Worm (Caenorhabditis elegans) whole organism, late embryonic: Measurements from ENCODE around the gene taf-11.1.
A peak's percentile ranks its signal among the peaks of the same experiment; 100 is the strongest.

Source experiments
- C08G9.2 ChIP-seq: sonication (generic microtip); optimal IDR thresholded peaks from 2 replicates; lab custom pipeline; 2016; ENCODE audit warnings: mild to moderate bottlenecking, missing genetic modification characterization, moderate library complexity, missing compliant biosample characterization
- C38D4.7 ChIP-seq: fragments of 200-800 bp; sonication (Bioruptor generic); optimal IDR thresholded peaks from 2 replicates; lab custom pipeline; 2018; ENCODE audit warnings: mild to moderate bottlenecking, missing genetic modification characterization, moderate library complexity, missing compliant biosample characterization
- F13H6.1 ChIP-seq: sonication (generic microtip); optimal IDR thresholded peaks from 2 replicates; lab custom pipeline; 2016; ENCODE audit warnings: missing genetic modification characterization, missing compliant biosample characterization
- K09A11.1 ChIP-seq: sonication (generic microtip); optimal IDR thresholded peaks from 2 replicates; lab custom pipeline; 2017; ENCODE audit warnings: antibody characterized with exemption, mild to moderate bottlenecking, missing genetic modification characterization, missing compliant biosample characterization; ENCODE audit not compliant: insufficient read depth
- ahr-1 ChIP-seq: sonication (generic microtip); optimal IDR thresholded peaks from 2 replicates; lab custom pipeline; 2016; ENCODE audit warnings: missing genetic modification characterization, missing compliant biosample characterization
- ama-1 ChIP-seq: fragments of 150-350 bp; optimal IDR thresholded peaks from 2 replicates; lab custom pipeline; 2014
- ceh-14 ChIP-seq: sonication (generic microtip); optimal IDR thresholded peaks from 2 replicates; lab custom pipeline; 2016; ENCODE audit warnings: missing genotype, missing genetic modification characterization, missing compliant biosample characterization
- ceh-18 ChIP-seq: sonication (generic microtip); optimal IDR thresholded peaks from 2 replicates; lab custom pipeline; 2016; ENCODE audit warnings: missing genetic modification characterization, missing compliant biosample characterization
- ceh-22 ChIP-seq: sonication (generic microtip); optimal IDR thresholded peaks from 2 replicates; lab custom pipeline; 2017; ENCODE audit warnings: missing biosample characterization, missing genetic modification characterization
- ceh-24 ChIP-seq: sonication (generic microtip); optimal IDR thresholded peaks from 2 replicates; lab custom pipeline; 2016; ENCODE audit warnings: mild to moderate bottlenecking, missing genetic modification characterization, missing compliant biosample characterization
- ceh-30 ChIP-seq: fragments of 150-350 bp; optimal IDR thresholded peaks from 2 replicates; lab custom pipeline; 2014; ENCODE audit warnings: missing biosample characterization, missing genetic modification characterization
- ceh-31 ChIP-seq: sonication (generic microtip); optimal IDR thresholded peaks from 2 replicates; lab custom pipeline; 2016; ENCODE audit warnings: missing genetic modification characterization, missing compliant biosample characterization
- ceh-45 ChIP-seq: fragments of 200-800 bp; sonication (Bioruptor generic); IDR thresholded peaks from 2 replicates; pipeline ENCODE4 v1.3.6; 2022; ENCODE audit warnings: missing genetic modification reagents, missing genetic modification characterization, missing compliant biosample characterization
- ceh-48 ChIP-seq: sonication (generic microtip); optimal IDR thresholded peaks from 2 replicates; lab custom pipeline; 2016; ENCODE audit warnings: missing genetic modification characterization, inconsistent platforms, missing compliant biosample characterization
- ceh-6 ChIP-seq: fragments of 200-800 bp; sonication (Bioruptor generic); optimal IDR thresholded peaks from 2 replicates; lab custom pipeline; 2018; ENCODE audit warnings: mild to moderate bottlenecking, missing genetic modification characterization, missing compliant biosample characterization
- che-1 ChIP-seq: sonication (generic microtip); optimal IDR thresholded peaks from 2 replicates; lab custom pipeline; 2016; ENCODE audit warnings: mild to moderate bottlenecking, missing genetic modification characterization, missing compliant biosample characterization
- dve-1 ChIP-seq: sonication (generic microtip); optimal IDR thresholded peaks from 2 replicates; lab custom pipeline; 2017; ENCODE audit warnings: antibody characterized with exemption, mild to moderate bottlenecking, missing genetic modification characterization, missing compliant biosample characterization
- eyg-1 ChIP-seq: sonication (generic microtip); optimal IDR thresholded peaks from 2 replicates; lab custom pipeline; 2016; ENCODE audit warnings: missing genotype, missing genetic modification characterization, missing compliant biosample characterization
- fkh-10 ChIP-seq: fragments of 150-350 bp; optimal IDR thresholded peaks from 2 replicates; lab custom pipeline; 2014; ENCODE audit warnings: missing biosample characterization, missing genetic modification reagents, missing genetic modification characterization
- fkh-6 ChIP-seq: sonication (generic microtip); optimal IDR thresholded peaks from 2 replicates; lab custom pipeline; 2016; ENCODE audit warnings: missing genetic modification characterization, missing compliant biosample characterization
- gmeb-2 ChIP-seq: sonication (generic microtip); optimal IDR thresholded peaks from 2 replicates; lab custom pipeline; 2016; ENCODE audit warnings: missing genetic modification characterization, inconsistent platforms, missing compliant biosample characterization
- hlh-30 ChIP-seq: sonication (generic microtip); optimal IDR thresholded peaks from 2 replicates; lab custom pipeline; 2017; ENCODE audit warnings: antibody characterized with exemption, missing genetic modification characterization, missing compliant biosample characterization; ENCODE audit not compliant: insufficient read depth
- hlh-8 ChIP-seq: sonication (generic microtip); optimal IDR thresholded peaks from 2 replicates; lab custom pipeline; 2016; ENCODE audit warnings: missing genotype, missing genetic modification characterization, missing compliant biosample characterization
- lim-6 ChIP-seq: sonication (generic microtip); optimal IDR thresholded peaks from 2 replicates; lab custom pipeline; 2016; ENCODE audit warnings: missing genetic modification characterization, missing compliant biosample characterization
- lin-11 ChIP-seq: fragments of 200-800 bp; sonication (Bioruptor generic); optimal IDR thresholded peaks from 2 replicates; lab custom pipeline; 2018; ENCODE audit warnings: mild to moderate bottlenecking, missing genetic modification characterization, missing compliant biosample characterization
- nfya-1 ChIP-seq: sonication (generic microtip); optimal IDR thresholded peaks from 2 replicates; lab custom pipeline; 2017; ENCODE audit warnings: missing genetic modification characterization, mild to moderate bottlenecking, missing compliant biosample characterization, antibody characterized with exemption, moderate library complexity
- nhr-11 ChIP-seq: fragments of 150-350 bp; optimal IDR thresholded peaks from 2 replicates; lab custom pipeline; 2014; ENCODE audit warnings: missing biosample characterization, missing genetic modification characterization
- npax-4 ChIP-seq: sonication (generic microtip); optimal IDR thresholded peaks from 2 replicates; lab custom pipeline; 2016; ENCODE audit warnings: missing genetic modification characterization, missing compliant biosample characterization
- pag-3 ChIP-seq: sonication (generic microtip); optimal IDR thresholded peaks from 2 replicates; lab custom pipeline; 2016; ENCODE audit warnings: missing compliant biosample characterization, missing genetic modification characterization, borderline replicate concordance
- pat-9 ChIP-seq: fragments of 200-800 bp; sonication (Bioruptor generic); optimal IDR thresholded peaks from 2 replicates; lab custom pipeline; 2018; ENCODE audit warnings: mild to moderate bottlenecking, missing genetic modification characterization, moderate library complexity, missing compliant biosample characterization
- pax-1 ChIP-seq: fragments of 150-350 bp; optimal IDR thresholded peaks from 2 replicates; lab custom pipeline; 2014; ENCODE audit warnings: missing biosample characterization, missing genetic modification characterization
- pha-2 ChIP-seq: sonication (generic microtip); optimal IDR thresholded peaks from 2 replicates; lab custom pipeline; 2017; ENCODE audit warnings: mild to moderate bottlenecking, missing genetic modification characterization, missing compliant biosample characterization
- pha-4 ChIP-seq: fragments of 150-350 bp; optimal IDR thresholded peaks from 2 replicates; lab custom pipeline; 2018; ENCODE audit warnings: missing biosample characterization, missing genetic modification reagents, missing genetic modification characterization
- pros-1 ChIP-seq: fragments of 150-350 bp; optimal IDR thresholded peaks from 2 replicates; lab custom pipeline; 2014; ENCODE audit warnings: missing biosample characterization, missing genetic modification reagents, missing genetic modification characterization
- rnt-1 ChIP-seq: sonication (generic microtip); optimal IDR thresholded peaks from 2 replicates; lab custom pipeline; 2016; ENCODE audit warnings: missing genetic modification characterization, missing compliant biosample characterization
- sdc-2 ChIP-seq: sonication (generic microtip); optimal IDR thresholded peaks from 2 replicates; lab custom pipeline; 2016; ENCODE audit warnings: missing genotype, missing genetic modification characterization, missing compliant biosample characterization
- sox-2 ChIP-seq: fragments of 200-800 bp; sonication (Bioruptor generic); IDR thresholded peaks from 2 replicates; pipeline ENCODE4 v1.3.6; 2022; ENCODE audit warnings: missing genetic modification reagents, missing genetic modification characterization, missing compliant biosample characterization
- sox-4 ChIP-seq: sonication (generic microtip); optimal IDR thresholded peaks from 2 replicates; lab custom pipeline; 2017; ENCODE audit warnings: mild to moderate bottlenecking, missing genetic modification characterization, inconsistent platforms, missing compliant biosample characterization
- unc-42 ChIP-seq: sonication (generic microtip); optimal IDR thresholded peaks from 2 replicates; lab custom pipeline; 2016; ENCODE audit warnings: missing genotype, missing genetic modification characterization, missing compliant biosample characterization
- unc-55 ChIP-seq: sonication (generic microtip); optimal IDR thresholded peaks from 2 replicates; lab custom pipeline; 2017; ENCODE audit warnings: missing biosample characterization, missing genetic modification reagents, missing genetic modification characterization
- unc-86 ChIP-seq: sonication (generic microtip); optimal IDR thresholded peaks from 2 replicates; lab custom pipeline; 2016; ENCODE audit warnings: missing genetic modification characterization, missing compliant biosample characterization
- ztf-16 ChIP-seq: sonication (generic microtip); optimal IDR thresholded peaks from 2 replicates; lab custom pipeline; 2017; ENCODE audit warnings: missing genetic modification characterization, missing compliant biosample characterization

Gene taf-11.1

ce11 chrX:4256761-4257160 lies 1.8 kb downstream of the taf-11.1 start, which contains the start of gene srv-6:
TSS of gene srv-6 (plus strand) at chrX:4257061.
- TF ChIP-seq unc-42 (no peak), sox-2 (GFP tag; lab: Robert Waterston, UW) (no peak), ceh-30 (no peak), pha-2 (no peak), lin-11 (tag; lab: Kevin White, UChicago) (no peak), dve-1 (no peak), unc-86 (tag; lab: Kevin White, UChicago) (no peak), ama-1 (lab: Kevin White, UChicago) (no peak), rnt-1 (no peak), ahr-1 (no peak), eyg-1 (tag; lab: Kevin White, UChicago) (no peak), npax-4 (tag; lab: Kevin White, UChicago) (no peak)

- no peak for TF ChIP-seq lim-6 (tag; lab: Kevin White, UChicago)
- no peak for TF ChIP-seq sox-2 (GFP tag; lab: Robert Waterston, UW)
- no peak for TF ChIP-seq pax-1 (tag; lab: Kevin White, UChicago)
- no peak for TF ChIP-seq ceh-48
- no peak for TF ChIP-seq eyg-1 (tag; lab: Kevin White, UChicago)
- TF ChIP-seq unc-42 = peak; percentile 11
- no peak for TF ChIP-seq pha-4 (tag; lab: Kevin White, UChicago)
- no peak for TF ChIP-seq fkh-6 (tag; lab: Kevin White, UChicago)
- TF ChIP-seq ceh-14 (tag; lab: Kevin White, UChicago) = no peak
- TF ChIP-seq fkh-10 = no peak
- TF ChIP-seq pag-3 (tag; lab: Kevin White, UChicago) = no peak
- no peak for TF ChIP-seq unc-86 (tag; lab: Kevin White, UChicago)
- peak; percentile 16 for TF ChIP-seq nfya-1
- no peak for TF ChIP-seq ceh-24 (tag; lab: Kevin White, UChicago)
- peak; percentile 3 for TF ChIP-seq hlh-8 (tag; lab: Kevin White, UChicago)
- TF ChIP-seq F13H6.1 (tag; lab: Kevin White, UChicago) = no peak
- TF ChIP-seq ceh-45 (GFP tag; lab: Robert Waterston, UW) = no peak
- no peak for TF ChIP-seq ceh-22
Observed at ce11 chrX:4260297-4260696, 5.3 kb downstream of the taf-11.1 start, which contains the start of gene C52B9.4. TSS of gene C52B9.4 (plus strand) at chrX:4260652.

ce11 chrX:4263820-4264219 lies 8.8 kb downstream of the taf-11.1 start:
- TF ChIP-seq fkh-6 (tag; lab: Kevin White, UChicago) = no peak
- no peak for TF ChIP-seq che-1 (tag; lab: Kevin White, UChicago)
- TF ChIP-seq ceh-18 = no peak
- no peak for TF ChIP-seq sdc-2 (tag; lab: Kevin White, UChicago)
- no peak for TF ChIP-seq pag-3 (tag; lab: Kevin White, UChicago)
- no peak for TF ChIP-seq ceh-45 (GFP tag; lab: Robert Waterston, UW)
- TF ChIP-seq ceh-31 = no peak
- TF ChIP-seq npax-4 (tag; lab: Kevin White, UChicago) = no peak
- TF ChIP-seq unc-86 (tag; lab: Kevin White, UChicago) = no peak
- no peak for TF ChIP-seq pat-9 (tag; lab: Kevin White, UChicago)
- no peak for TF ChIP-seq nhr-11 (tag; lab: Kevin White, UChicago)
- no peak for TF ChIP-seq lim-6 (tag; lab: Kevin White, UChicago)
- TF ChIP-seq C38D4.7 (GFP tag; lab: Kevin White, UChicago) = no peak
- TF ChIP-seq ceh-6 (GFP tag; lab: Kevin White, UChicago) = no peak
- no peak for TF ChIP-seq pha-4 (tag; lab: Kevin White, UChicago)
- TF ChIP-seq ztf-16 (tag; lab: Kevin White, UChicago) = no peak
- no peak for TF ChIP-seq ceh-22
- TF ChIP-seq C08G9.2 (tag; lab: Kevin White, UChicago) = no peak
- TF ChIP-seq pha-2 = no peak
- TF ChIP-seq, all 69 proteins: peak for 0

ce11 chrX:4265283-4265907 lies 10.4 kb downstream of the taf-11.1 start, which contains the start of gene coel-1:
TSS of gene coel-1 (plus strand) at chrX:4265663.
- TF ChIP-seq ztf-16 (tag; lab: Kevin White, UChicago) (peak; percentile 52), che-1 (tag; lab: Kevin White, UChicago) (no peak), hlh-8 (tag; lab: Kevin White, UChicago) (no peak), nfya-1 (peak; percentile 77), hlh-30 (tag; lab: Kevin White, UChicago) (peak; percentile 24), K09A11.1 (tag; lab: Kevin White, UChicago) (peak; percentile 47), lin-11 (tag; lab: Kevin White, UChicago) (no peak), lim-6 (tag; lab: Kevin White, UChicago) (peak; percentile 5), gmeb-2 (no peak), sox-4 (tag; lab: Kevin White, UChicago) (no peak), pros-1 (tag; lab: Kevin White, UChicago) (peak; percentile 39), fkh-6 (tag; lab: Kevin White, UChicago) (peak; percentile 30), ceh-6 (GFP tag; lab: Kevin White, UChicago) (no peak), ceh-14 (tag; lab: Kevin White, UChicago) (no peak), fkh-10 (peak; percentile 38), unc-86 (tag; lab: Kevin White, UChicago) (no peak), pat-9 (tag; lab: Kevin White, UChicago) (no peak), ceh-18 (peak; percentile 67), npax-4 (tag; lab: Kevin White, UChicago) (no peak), rnt-1 (peak; percentile 43), F13H6.1 (tag; lab: Kevin White, UChicago) (peak; percentile 29), unc-55 (GFP tag; lab: Kevin White, UChicago) (peak; percentile 26), ama-1 (lab: Kevin White, UChicago) (no peak), ceh-31 (peak; percentile 85)
